Worm (Caenorhabditis elegans) whole organism, L4 larva: ENCODE data around the gene fbxa-75.

Experiments
- D1046.2 ChIP-seq: fragments of 200-800 bp; sonication (Bioruptor generic); IDR thresholded peaks from 2 replicates; pipeline ENCODE4 v1.3.6; 2022; ENCODE audit warnings: missing genetic modification characterization, missing compliant biosample characterization
- F10B5.3 ChIP-seq: sonication (generic microtip); optimal IDR thresholded peaks from 2 replicates; lab custom pipeline; 2016; ENCODE audit warnings: mild to moderate bottlenecking, missing genetic modification characterization, missing compliant biosample characterization
- F37D6.2 ChIP-seq: sonication (generic microtip); optimal IDR thresholded peaks from 2 replicates; lab custom pipeline; 2016; ENCODE audit warnings: mild to moderate bottlenecking, missing genetic modification characterization, missing compliant biosample characterization
- R02D3.7 ChIP-seq: fragments of 150-350 bp; sonication (generic microtip); optimal IDR thresholded peaks from 3 replicates; lab custom pipeline; 2014; ENCODE audit warnings: missing biosample characterization, missing genetic modification characterization
- T20F7.1 ChIP-seq: fragments of 200-800 bp; sonication (Bioruptor generic); optimal IDR thresholded peaks from 2 replicates; lab custom pipeline; 2018; ENCODE audit warnings: mild to moderate bottlenecking, missing genetic modification characterization, missing compliant biosample characterization
- Y75B8A.6 ChIP-seq: fragments of 200-800 bp; sonication (Bioruptor generic); IDR thresholded peaks from 2 replicates; pipeline ENCODE4 v1.3.6; 2022; ENCODE audit warnings: missing genetic modification reagents, missing genetic modification characterization, missing compliant biosample characterization
- ZK337.2 ChIP-seq: fragments of 200-800 bp; sonication (Bioruptor generic); IDR thresholded peaks from 2 replicates; pipeline ENCODE4 v1.3.6; 2022; ENCODE audit warnings: missing genetic modification reagents, missing genetic modification characterization, missing compliant biosample characterization
- aha-1 ChIP-seq: fragments of 150-350 bp; peaks from one replicate; lab custom pipeline; 2014; ENCODE audit warnings: missing biosample characterization, missing genetic modification characterization
- aly-2 ChIP-seq: sonication (generic microtip); optimal IDR thresholded peaks from 2 replicates; lab custom pipeline; 2018; ENCODE audit warnings: missing biosample characterization, missing genetic modification characterization
- arid-1 ChIP-seq: fragments of 200-800 bp; sonication (Bioruptor generic); conservative IDR thresholded peaks from 2 replicates; pipeline ENCODE4 v1.3.6; 2022; ENCODE audit warnings: missing genetic modification reagents, missing genetic modification characterization, missing compliant biosample characterization
- attf-4 ChIP-seq: sonication (generic microtip); optimal IDR thresholded peaks from 3 replicates; lab custom pipeline; 2017; ENCODE audit warnings: missing biosample characterization, missing genetic modification characterization
- ceh-20 ChIP-seq: fragments of 200-800 bp; sonication (Bioruptor generic); IDR thresholded peaks from 2 replicates; pipeline ENCODE4 v1.3.6; 2022; ENCODE audit warnings: missing genetic modification reagents, missing genetic modification characterization, missing compliant biosample characterization
- ceh-28 ChIP-seq: fragments of 150-350 bp; optimal IDR thresholded peaks from 2 replicates; lab custom pipeline; 2014; ENCODE audit warnings: missing biosample characterization, missing genetic modification reagents, missing genetic modification characterization
- ceh-32 ChIP-seq: sonication (generic microtip); optimal IDR thresholded peaks from 2 replicates; lab custom pipeline; 2016; ENCODE audit warnings: mild to moderate bottlenecking, missing genetic modification characterization, missing compliant biosample characterization; ENCODE audit not compliant: poor library complexity
- ctbp-1 ChIP-seq: fragments of 200-800 bp; sonication (Bioruptor generic); IDR thresholded peaks from 2 replicates; pipeline ENCODE4 v1.3.6; 2022; ENCODE audit warnings: missing genetic modification reagents, missing genetic modification characterization, missing compliant biosample characterization
- daf-12 ChIP-seq: fragments of 150-350 bp; optimal IDR thresholded peaks from 2 replicates; lab custom pipeline; 2014; ENCODE audit warnings: missing biosample characterization, missing genetic modification reagents, missing genetic modification characterization
- daf-16 ChIP-seq, 3 experiments: sonication (generic microtip); optimal IDR thresholded peaks; 2 replicates each; lab custom pipeline; 2016 to 2017; ENCODE audit warnings: missing genetic modification characterization in 3 of 3, missing genetic modification reagents in 3 of 3, mild to moderate bottlenecking in 2 of 3, missing compliant biosample characterization in 2 of 3, missing biosample characterization in 1 of 3, moderate library complexity in 1 of 3
- dmd-6 ChIP-seq: fragments of 200-800 bp; sonication (Bioruptor generic); IDR thresholded peaks from 2 replicates; pipeline ENCODE4 v1.3.6; 2022; ENCODE audit warnings: missing genetic modification reagents, missing genetic modification characterization, missing compliant biosample characterization
- dpl-1 ChIP-seq: fragments of 150-350 bp; optimal IDR thresholded peaks from 2 replicates; lab custom pipeline; 2014; ENCODE audit warnings: missing biosample characterization, missing genetic modification reagents, missing genetic modification characterization
- duxl-1 ChIP-seq: sonication (generic microtip); optimal IDR thresholded peaks from 2 replicates; lab custom pipeline; 2016; ENCODE audit warnings: mild to moderate bottlenecking, missing genetic modification characterization, moderate library complexity, missing compliant biosample characterization; ENCODE audit not compliant: poor library complexity
- dve-1 ChIP-seq: sonication (generic microtip); optimal IDR thresholded peaks from 2 replicates; lab custom pipeline; 2017; ENCODE audit warnings: antibody characterized with exemption, mild to moderate bottlenecking, missing genetic modification characterization, missing compliant biosample characterization; ENCODE audit not compliant: insufficient read depth
- egl-43 ChIP-seq: fragments of 200-800 bp; sonication (Bioruptor generic); IDR thresholded peaks from 2 replicates; pipeline ENCODE4 v1.3.6; 2022; ENCODE audit warnings: missing genetic modification reagents, missing genetic modification characterization, missing compliant biosample characterization
- fos-1 ChIP-seq: fragments of 150-350 bp; optimal IDR thresholded peaks from 2 replicates; lab custom pipeline; 2014; ENCODE audit warnings: missing biosample characterization, missing genetic modification characterization
- hif-1 ChIP-seq, 2 experiments: sonication (generic microtip); optimal IDR thresholded peaks; 2 replicates each; lab custom pipeline; 2016 to 2017; ENCODE audit warnings: missing compliant biosample characterization in 2 of 2, missing genetic modification characterization in 2 of 2, missing genetic modification reagents in 2 of 2, missing genotype in 2 of 2, mild to moderate bottlenecking in 1 of 2
- hlh-11 ChIP-seq: fragments of 200-800 bp; sonication (Bioruptor generic); optimal IDR thresholded peaks from 2 replicates; lab custom pipeline; 2018; ENCODE audit warnings: mild to moderate bottlenecking, missing genetic modification characterization, missing compliant biosample characterization
- hmg-1.1 ChIP-seq: fragments of 200-800 bp; sonication (Bioruptor generic); IDR thresholded peaks from 2 replicates; pipeline ENCODE4 v1.3.6; 2022; ENCODE audit warnings: missing genetic modification reagents, missing genetic modification characterization, missing compliant biosample characterization
- lin-15B ChIP-seq: fragments of 150-350 bp; sonication (generic microtip); optimal IDR thresholded peaks from 3 replicates; lab custom pipeline; 2014; ENCODE audit warnings: missing biosample characterization, missing genetic modification characterization
- lin-38 ChIP-seq: fragments of 200-800 bp; sonication (Bioruptor generic); IDR thresholded peaks from 2 replicates; pipeline ENCODE4 v1.3.6; 2022; ENCODE audit warnings: missing genetic modification reagents, missing genetic modification characterization, missing compliant biosample characterization
- lin-39 ChIP-seq: fragments of 150-350 bp; optimal IDR thresholded peaks from 2 replicates; lab custom pipeline; 2014; ENCODE audit warnings: missing biosample characterization, missing genetic modification reagents, missing genetic modification characterization
- lsy-2 ChIP-seq, 2 experiments: fragments of 150-350 bp in 1 of 2; sonication (generic microtip) in 1 of 2; optimal IDR thresholded peaks; 2 replicates each; lab custom pipeline; 2014 to 2017; ENCODE audit warnings: missing biosample characterization in 2 of 2, missing genetic modification characterization in 2 of 2
- madf-5 ChIP-seq, 2 experiments: fragments of 200-800 bp; sonication (Bioruptor generic); IDR thresholded peaks; 2 replicates each; pipeline ENCODE4 v1.3.6; 2022; ENCODE audit warnings: missing compliant biosample characterization in 2 of 2, missing genetic modification characterization in 2 of 2
- mdl-1 ChIP-seq, 2 experiments: fragments of 150-350 bp in 1 of 2; sonication (generic microtip) in 1 of 2; optimal IDR thresholded peaks; 2 replicates each; lab custom pipeline; 2014 to 2017; ENCODE audit warnings: missing biosample characterization in 2 of 2, missing genetic modification characterization in 2 of 2
- mxl-3 ChIP-seq: fragments of 200-800 bp; sonication (Bioruptor generic); optimal IDR thresholded peaks from 2 replicates; lab custom pipeline; 2018; ENCODE audit warnings: mild to moderate bottlenecking, missing genetic modification characterization, missing compliant biosample characterization
- nhr-102 ChIP-seq: sonication (generic microtip); optimal IDR thresholded peaks from 2 replicates; lab custom pipeline; 2016; ENCODE audit warnings: mild to moderate bottlenecking, missing genetic modification characterization, moderate library complexity, missing compliant biosample characterization
- nhr-11 ChIP-seq: fragments of 150-350 bp; optimal IDR thresholded peaks from 2 replicates; lab custom pipeline; 2014; ENCODE audit warnings: missing biosample characterization, missing genetic modification characterization
- nhr-111 ChIP-seq: fragments of 200-800 bp; sonication (Bioruptor generic); optimal IDR thresholded peaks from 2 replicates; lab custom pipeline; 2018; ENCODE audit warnings: mild to moderate bottlenecking, missing genetic modification characterization, missing compliant biosample characterization
- nhr-28 ChIP-seq: fragments of 150-350 bp; optimal IDR thresholded peaks from 2 replicates; lab custom pipeline; 2014; ENCODE audit warnings: missing biosample characterization, missing genetic modification characterization
- nhr-41 ChIP-seq: fragments of 200-800 bp; sonication (Bioruptor generic); IDR thresholded peaks from 2 replicates; pipeline ENCODE4 v1.3.6; 2022; ENCODE audit warnings: missing genetic modification reagents, missing genetic modification characterization, missing compliant biosample characterization
- nhr-42 ChIP-seq: fragments of 200-800 bp; sonication (Bioruptor generic); IDR thresholded peaks from 2 replicates; pipeline ENCODE4 v1.3.6; 2022; ENCODE audit warnings: missing genetic modification characterization, missing compliant biosample characterization
- nhr-6 ChIP-seq: fragments of 150-350 bp; optimal IDR thresholded peaks from 2 replicates; lab custom pipeline; 2014; ENCODE audit warnings: missing biosample characterization, missing genetic modification characterization
- nhr-76 ChIP-seq: fragments of 150-350 bp; optimal IDR thresholded peaks from 2 replicates; lab custom pipeline; 2014; ENCODE audit warnings: missing biosample characterization, missing genetic modification characterization
- nhr-77 ChIP-seq: fragments of 150-350 bp; optimal IDR thresholded peaks from 2 replicates; lab custom pipeline; 2014; ENCODE audit warnings: missing biosample characterization, missing genetic modification characterization
- pha-4 ChIP-seq, 2 experiments: fragments of 150-350 bp in 1 of 2; fragments of 200-800 bp in 1 of 2; sonication (Bioruptor generic) in 1 of 2; IDR thresholded peaks in 1 of 2; optimal IDR thresholded peaks in 1 of 2; 2 replicates each; pipeline versions ENCODE4 v1.3.6 to Lab custom; 2014 to 2022; ENCODE audit warnings: missing genetic modification characterization in 2 of 2, missing genetic modification reagents in 2 of 2, missing biosample characterization in 1 of 2, missing compliant biosample characterization in 1 of 2
- pqm-1 ChIP-seq: sonication (generic microtip); optimal IDR thresholded peaks from 2 replicates; lab custom pipeline; 2017; ENCODE audit warnings: missing biosample characterization, missing genetic modification characterization
- set-16 ChIP-seq: fragments of 200-800 bp; sonication (Bioruptor generic); IDR thresholded peaks from 2 replicates; pipeline ENCODE4 v1.3.6; 2022; ENCODE audit warnings: missing genetic modification reagents, missing genetic modification characterization, missing compliant biosample characterization
- skn-1 ChIP-seq: fragments of 150-350 bp; optimal IDR thresholded peaks from 2 replicates; lab custom pipeline; 2014; ENCODE audit warnings: missing biosample characterization, missing genetic modification characterization
- snpc-4 ChIP-seq: fragments of 150-350 bp; optimal IDR thresholded peaks from 2 replicates; lab custom pipeline; 2014; ENCODE audit warnings: missing biosample characterization, missing genetic modification characterization
- spr-3 ChIP-seq: fragments of 200-800 bp; sonication (Bioruptor generic); optimal IDR thresholded peaks from 2 replicates; lab custom pipeline; 2018; ENCODE audit warnings: mild to moderate bottlenecking, missing genetic modification characterization, missing compliant biosample characterization
- tag-97 ChIP-seq: fragments of 200-800 bp; sonication (Bioruptor generic); IDR thresholded peaks from 2 replicates; pipeline ENCODE4 v1.3.6; 2022; ENCODE audit warnings: missing genetic modification characterization, missing compliant biosample characterization
- tra-1 ChIP-seq: fragments of 200-800 bp; sonication (Bioruptor generic); IDR thresholded peaks from 2 replicates; pipeline ENCODE4 v1.3.6; 2022; ENCODE audit warnings: missing genetic modification reagents, missing genetic modification characterization, missing compliant biosample characterization
- unc-39 ChIP-seq: sonication (generic microtip); optimal IDR thresholded peaks from 2 replicates; lab custom pipeline; 2017; ENCODE audit warnings: missing biosample characterization, missing genetic modification characterization
- zag-1 ChIP-seq: fragments of 150-350 bp; optimal IDR thresholded peaks from 2 replicates; lab custom pipeline; 2014; ENCODE audit warnings: missing biosample characterization, missing genetic modification characterization
- zfp-2 ChIP-seq: sonication (generic microtip); optimal IDR thresholded peaks from 2 replicates; lab custom pipeline; 2016; ENCODE audit warnings: mild to moderate bottlenecking, missing genetic modification characterization, missing compliant biosample characterization
- zip-2 ChIP-seq: fragments of 150-350 bp; optimal IDR thresholded peaks from 2 replicates; lab custom pipeline; 2014; ENCODE audit warnings: missing biosample characterization, missing genetic modification characterization

fbxa-75 gene

DNA sequence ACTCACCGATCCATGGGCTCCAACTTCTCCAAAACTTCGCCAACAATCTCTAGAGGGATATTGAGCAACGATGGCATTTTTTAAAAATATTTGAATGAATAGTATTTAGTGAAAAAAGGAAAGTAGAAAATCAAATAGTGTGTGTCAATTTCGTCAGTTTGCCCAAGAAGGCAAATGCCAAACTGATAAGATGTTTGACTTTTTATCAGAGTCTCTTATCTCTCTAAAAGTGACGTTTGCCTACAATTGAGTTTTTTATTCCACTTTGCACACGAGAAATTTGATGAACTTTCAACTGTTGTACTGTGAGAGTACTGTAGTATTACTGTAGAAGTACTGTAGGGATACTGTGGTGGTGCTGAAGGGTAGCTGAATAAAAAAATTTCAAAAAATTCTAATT is 20.0 kb downstream of the fbxa-75 start:
- no peak for TF ChIP-seq skn-1 (tag; lab: Kevin White, UChicago)
- no peak for TF ChIP-seq D1046.2
- no peak for TF ChIP-seq fos-1 (tag; lab: Kevin White, UChicago)
- no peak for TF ChIP-seq ZK337.2 (GFP tag; lab: Robert Waterston, UW)
- peak; percentile 40 for TF ChIP-seq hlh-11
- TF ChIP-seq F37D6.2 (tag; lab: Kevin White, UChicago) = no peak
- no peak for TF ChIP-seq tag-97
- TF ChIP-seq ceh-28 = no peak
- TF ChIP-seq nhr-42 = no peak
- TF ChIP-seq zag-1 = no peak
- TF ChIP-seq pha-4 (GFP tag; IDR thresholded peaks at IDR 0.05; lab: Robert Waterston, UW) = no peak
- no peak for TF ChIP-seq pha-4 (tag; optimal IDR thresholded peaks at IDR 0.05; lab: Kevin White, UChicago)
- TF ChIP-seq ceh-20 (GFP tag; lab: Robert Waterston, UW) = no peak
- TF ChIP-seq aha-1 = no peak
- no peak for TF ChIP-seq zfp-2 (tag; lab: Kevin White, UChicago)
- TF ChIP-seq pqm-1 = peak; percentile 96
- TF ChIP-seq egl-43 (GFP tag; lab: Robert Waterston, UW) = no peak
- no peak for TF ChIP-seq lin-15B
- peak in 1 of 2 experiments; percentile 22 for TF ChIP-seq mdl-1 (tag; optimal IDR thresholded peaks at IDR 0.05; lab: Kevin White, UChicago)
- TF ChIP-seq daf-12 (tag; lab: Kevin White, UChicago) = no peak
- peak; percentile 63 for TF ChIP-seq nhr-77 (tag; lab: Kevin White, UChicago)
- no peak for TF ChIP-seq F10B5.3 (tag; lab: Kevin White, UChicago)
- TF ChIP-seq R02D3.7 (tag; lab: Kevin White, UChicago) = no peak
- peak; percentile 84 for TF ChIP-seq nhr-6 (tag; lab: Kevin White, UChicago)
- TF ChIP-seq nhr-76 = no peak
- TF ChIP-seq dpl-1 (GFP tag; lab: Kevin White, UChicago) = no peak
- TF ChIP-seq nhr-41 (GFP tag; lab: Robert Waterston, UW) = peak; percentile 41; the same call in 1 of the 2 replicates
- no peak for TF ChIP-seq Y75B8A.6 (GFP tag; lab: Robert Waterston, UW)
- no peak for TF ChIP-seq T20F7.1 (GFP tag; lab: Kevin White, UChicago)
- no peak for TF ChIP-seq daf-16 (GFP tag; optimal IDR thresholded peaks at IDR 0.05; lab: Kevin White, UChicago)
- TF ChIP-seq daf-16 (tag; optimal IDR thresholded peaks at IDR 0.05; lab: Kevin White, UChicago) = peak; percentile 56
- peak; percentile 89 for TF ChIP-seq nhr-28 (tag; lab: Kevin White, UChicago)
- no peak for TF ChIP-seq hmg-1.1 (GFP tag; lab: Robert Waterston, UW)
- no peak for TF ChIP-seq zip-2
- no peak for TF ChIP-seq nhr-111 (GFP tag; lab: Kevin White, UChicago)
- TF ChIP-seq snpc-4 (tag; lab: Kevin White, UChicago) = no peak
- TF ChIP-seq dmd-6 = peak; percentile 83
- TF ChIP-seq lsy-2 (tag; optimal IDR thresholded peaks at IDR 0.05; lab: Kevin White, UChicago) = peak in 1 of 2 experiments; percentile 36
- peak; percentile 19 for TF ChIP-seq dve-1 (tag; lab: Kevin White, UChicago)
- no peak for TF ChIP-seq ctbp-1
- TF ChIP-seq nhr-102 (tag; lab: Kevin White, UChicago) = no peak
- no peak for TF ChIP-seq aly-2 (tag; lab: Kevin White, UChicago)

DNA sequence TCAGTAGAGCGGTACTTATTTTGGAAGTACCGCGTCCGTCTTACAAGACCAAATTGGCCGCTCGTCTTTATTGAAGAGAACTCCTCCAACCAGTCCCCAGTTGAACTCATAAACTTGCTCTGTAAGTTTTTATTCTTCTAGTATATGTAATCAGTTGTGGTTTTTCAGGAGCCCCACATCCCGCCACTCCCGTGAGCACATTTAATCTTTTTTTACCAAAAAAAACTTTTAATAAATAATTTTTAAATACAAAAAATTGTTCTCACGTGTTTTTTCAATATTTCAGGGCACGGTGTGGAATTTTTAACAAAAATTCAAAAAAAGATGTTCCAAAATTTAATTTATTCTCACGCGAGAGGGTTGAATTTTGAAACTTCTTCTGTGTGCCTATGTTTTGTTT is 21.0 kb downstream of the fbxa-75 start, which contains the start of gene fbxa-14:
Gene fbxa-14, minus strand, starts transcription at position 101 of the 400 bp plus-strand sequence.
- TF ChIP-seq ceh-32 (no peak), attf-4 (tag; lab: Kevin White, UChicago) (no peak), madf-5 (GFP tag; IDR thresholded peaks at IDR 0.05; lab: Robert Waterston, UW) (no peak), unc-39 (tag; lab: Kevin White, UChicago) (no peak), aha-1 (no peak), lin-38 (GFP tag; lab: Robert Waterston, UW) (no peak), duxl-1 (tag; lab: Kevin White, UChicago) (no peak), spr-3 (GFP tag; lab: Kevin White, UChicago) (no peak), tra-1 (GFP tag; lab: Robert Waterston, UW) (no peak), arid-1 (no peak), nhr-11 (tag; lab: Kevin White, UChicago) (no peak), zip-2 (no peak), lin-39 (tag; lab: Kevin White, UChicago) (no peak), set-16 (GFP tag; lab: Robert Waterston, UW) (no peak), mxl-3 (GFP tag; lab: Kevin White, UChicago) (no peak), hif-1 (tag; optimal IDR thresholded peaks at IDR 0.05; lab: Kevin White, UChicago) (no peak)
